Worm (Caenorhabditis elegans) whole organism, late embryonic: ENCODE measurements around the gene T11F8.1.
"Not testable (repeated sequence)": the region's sequence is repeated elsewhere in the genome, so short reads cannot be mapped to it uniquely, and the experiment has no call there.

Experiments
- F13H6.1 ChIP-seq: sonication (generic microtip); optimal IDR thresholded peaks from 2 replicates; lab custom pipeline; 2016; ENCODE audit warnings: missing genetic modification characterization, missing compliant biosample characterization
- K02D7.2 ChIP-seq: sonication (generic microtip); optimal IDR thresholded peaks from 2 replicates; lab custom pipeline; 2017; ENCODE audit warnings: mild to moderate bottlenecking, missing genetic modification characterization, missing compliant biosample characterization
- T23F11.4 ChIP-seq: fragments of 200-800 bp; sonication (Bioruptor generic); optimal IDR thresholded peaks from 2 replicates; lab custom pipeline; 2018; ENCODE audit warnings: mild to moderate bottlenecking, missing genetic modification characterization, missing compliant biosample characterization
- Y22D7AL.16 ChIP-seq: sonication (generic microtip); optimal IDR thresholded peaks from 2 replicates; lab custom pipeline; 2016; ENCODE audit warnings: missing genetic modification characterization, missing compliant biosample characterization
- ama-1 ChIP-seq: fragments of 150-350 bp; optimal IDR thresholded peaks from 2 replicates; lab custom pipeline; 2014
- ceh-18 ChIP-seq: sonication (generic microtip); optimal IDR thresholded peaks from 2 replicates; lab custom pipeline; 2016; ENCODE audit warnings: missing genetic modification characterization, missing compliant biosample characterization
- ceh-2 ChIP-seq: sonication (generic microtip); optimal IDR thresholded peaks from 2 replicates; lab custom pipeline; 2016; ENCODE audit warnings: missing genotype, missing genetic modification characterization, missing compliant biosample characterization
- ceh-22 ChIP-seq: sonication (generic microtip); optimal IDR thresholded peaks from 2 replicates; lab custom pipeline; 2017; ENCODE audit warnings: missing biosample characterization, missing genetic modification characterization
- ceh-31 ChIP-seq: sonication (generic microtip); optimal IDR thresholded peaks from 2 replicates; lab custom pipeline; 2016; ENCODE audit warnings: missing genetic modification characterization, missing compliant biosample characterization
- ceh-34 ChIP-seq: sonication (generic microtip); optimal IDR thresholded peaks from 2 replicates; lab custom pipeline; 2016; ENCODE audit warnings: mild to moderate bottlenecking, missing genetic modification characterization, missing compliant biosample characterization
- ceh-45 ChIP-seq: fragments of 200-800 bp; sonication (Bioruptor generic); IDR thresholded peaks from 2 replicates; pipeline ENCODE4 v1.3.6; 2022; ENCODE audit warnings: missing genetic modification reagents, missing genetic modification characterization, missing compliant biosample characterization
- ceh-48 ChIP-seq: sonication (generic microtip); optimal IDR thresholded peaks from 2 replicates; lab custom pipeline; 2016; ENCODE audit warnings: missing genetic modification characterization, inconsistent platforms, missing compliant biosample characterization
- dmd-4 ChIP-seq: sonication (generic microtip); optimal IDR thresholded peaks from 2 replicates; lab custom pipeline; 2016; ENCODE audit warnings: borderline replicate concordance, missing genetic modification characterization, missing compliant biosample characterization
- dve-1 ChIP-seq: sonication (generic microtip); optimal IDR thresholded peaks from 2 replicates; lab custom pipeline; 2017; ENCODE audit warnings: antibody characterized with exemption, mild to moderate bottlenecking, missing genetic modification characterization, missing compliant biosample characterization
- elt-2 ChIP-seq: sonication (generic microtip); optimal IDR thresholded peaks from 2 replicates; lab custom pipeline; 2016; ENCODE audit warnings: missing genetic modification reagents, missing genetic modification characterization, missing compliant biosample characterization
- ets-4 ChIP-seq: sonication (generic microtip); optimal IDR thresholded peaks from 2 replicates; lab custom pipeline; 2016; ENCODE audit warnings: missing genetic modification characterization, missing compliant biosample characterization
- fkh-6 ChIP-seq: sonication (generic microtip); optimal IDR thresholded peaks from 2 replicates; lab custom pipeline; 2016; ENCODE audit warnings: missing genetic modification characterization, missing compliant biosample characterization
- hlh-13 ChIP-seq: fragments of 200-800 bp; sonication (Bioruptor generic); optimal IDR thresholded peaks from 2 replicates; lab custom pipeline; 2018; ENCODE audit warnings: mild to moderate bottlenecking, missing genetic modification characterization, missing compliant biosample characterization
- hlh-15 ChIP-seq: sonication (generic microtip); optimal IDR thresholded peaks from 2 replicates; lab custom pipeline; 2016; ENCODE audit warnings: missing genetic modification characterization, missing compliant biosample characterization
- hlh-8 ChIP-seq: sonication (generic microtip); optimal IDR thresholded peaks from 2 replicates; lab custom pipeline; 2016; ENCODE audit warnings: missing genotype, missing genetic modification characterization, missing compliant biosample characterization
- lim-6 ChIP-seq: sonication (generic microtip); optimal IDR thresholded peaks from 2 replicates; lab custom pipeline; 2016; ENCODE audit warnings: missing genetic modification characterization, missing compliant biosample characterization
- mec-3 ChIP-seq: sonication (generic microtip); optimal IDR thresholded peaks from 2 replicates; lab custom pipeline; 2016; ENCODE audit warnings: borderline replicate concordance, missing genetic modification characterization, missing compliant biosample characterization
- nhr-11 ChIP-seq: fragments of 150-350 bp; optimal IDR thresholded peaks from 2 replicates; lab custom pipeline; 2014; ENCODE audit warnings: missing biosample characterization, missing genetic modification characterization
- pax-1 ChIP-seq: fragments of 150-350 bp; optimal IDR thresholded peaks from 2 replicates; lab custom pipeline; 2014; ENCODE audit warnings: missing biosample characterization, missing genetic modification characterization
- pha-4 ChIP-seq: fragments of 150-350 bp; optimal IDR thresholded peaks from 2 replicates; lab custom pipeline; 2018; ENCODE audit warnings: missing biosample characterization, missing genetic modification reagents, missing genetic modification characterization
- pqm-1 ChIP-seq: sonication (generic microtip); optimal IDR thresholded peaks from 2 replicates; lab custom pipeline; 2016; ENCODE audit warnings: missing genetic modification characterization, missing compliant biosample characterization
- pros-1 ChIP-seq: fragments of 150-350 bp; optimal IDR thresholded peaks from 2 replicates; lab custom pipeline; 2014; ENCODE audit warnings: missing biosample characterization, missing genetic modification reagents, missing genetic modification characterization
- sdc-2 ChIP-seq: sonication (generic microtip); optimal IDR thresholded peaks from 2 replicates; lab custom pipeline; 2016; ENCODE audit warnings: missing genotype, missing genetic modification characterization, missing compliant biosample characterization
- tbx-2 ChIP-seq: sonication (generic microtip); optimal IDR thresholded peaks from 2 replicates; lab custom pipeline; 2016; ENCODE audit warnings: missing genetic modification characterization, missing compliant biosample characterization
- unc-3 ChIP-seq, 2 experiments: fragments of 200-800 bp in 1 of 2; sonication (Bioruptor generic) in 1 of 2; sonication (generic microtip) in 1 of 2; conservative IDR thresholded peaks in 1 of 2; optimal IDR thresholded peaks in 1 of 2; 2 replicates each; pipeline versions ENCODE4 v1.3.6 to Lab custom; 2016 to 2022; ENCODE audit warnings: missing compliant biosample characterization in 2 of 2, missing genetic modification characterization in 2 of 2, missing genetic modification reagents in 1 of 2
- unc-42 ChIP-seq: sonication (generic microtip); optimal IDR thresholded peaks from 2 replicates; lab custom pipeline; 2016; ENCODE audit warnings: missing genotype, missing genetic modification characterization, missing compliant biosample characterization
- unc-55 ChIP-seq: sonication (generic microtip); optimal IDR thresholded peaks from 2 replicates; lab custom pipeline; 2017; ENCODE audit warnings: missing biosample characterization, missing genetic modification reagents, missing genetic modification characterization
- ztf-16 ChIP-seq: sonication (generic microtip); optimal IDR thresholded peaks from 2 replicates; lab custom pipeline; 2017; ENCODE audit warnings: missing genetic modification characterization, missing compliant biosample characterization

The T11F8.1 gene

DNA sequence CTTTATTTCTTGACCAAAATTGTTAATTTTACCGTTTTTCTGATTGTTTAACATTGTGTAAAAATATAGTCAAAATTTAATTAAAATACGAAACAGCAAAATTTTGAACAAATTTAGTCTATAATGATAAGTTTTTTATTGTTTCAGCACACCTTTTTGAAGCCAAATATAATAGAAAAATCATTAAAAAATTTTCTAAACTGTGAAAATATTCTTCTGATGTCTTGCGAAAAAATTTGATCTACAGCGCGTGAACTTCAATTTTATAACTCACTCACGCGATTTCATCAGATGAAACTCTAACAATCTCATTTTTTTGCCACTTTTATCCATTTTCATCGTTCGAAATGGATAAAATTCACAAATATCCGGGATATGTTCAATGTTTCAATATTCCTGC lies at the start of gene T11F8.1:
T11F8.1 (plus strand) TSS at position 301 of the 400 bp plus-strand sequence.
- TF ChIP-seq hlh-8 (tag; lab: Kevin White, UChicago) (no peak), pha-4 (no peak)

DNA sequence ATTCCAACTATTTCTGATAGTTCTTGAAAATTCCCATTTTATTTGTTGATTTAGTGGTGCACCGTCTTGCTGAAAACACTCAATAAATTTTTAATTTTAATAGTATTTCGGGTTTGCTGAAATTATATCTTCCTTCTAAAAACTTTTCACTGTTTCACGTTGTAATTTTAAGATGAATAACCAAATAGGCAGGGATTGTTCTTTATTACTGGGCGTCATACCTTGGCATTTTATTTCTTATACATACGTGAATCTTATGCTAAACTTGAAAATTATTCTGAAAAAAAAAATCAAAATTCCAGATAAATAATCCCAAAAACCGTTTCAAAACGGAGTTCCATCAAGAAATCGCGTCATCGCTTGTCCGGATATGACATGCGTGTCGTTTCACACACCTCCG lies 40.7 kb upstream of the T11F8.1 start, which contains the start of gene mgl-3:
mgl-3 (plus strand) TSS at position 301 of the 400 bp plus-strand sequence.
- no peak for TF ChIP-seq F13H6.1 (tag; lab: Kevin White, UChicago)
- no peak for TF ChIP-seq ceh-48
- TF ChIP-seq ceh-18 = no peak
- TF ChIP-seq hlh-8 (tag; lab: Kevin White, UChicago) = no peak
- no peak for TF ChIP-seq sdc-2 (tag; lab: Kevin White, UChicago)
- no peak for TF ChIP-seq T23F11.4
- TF ChIP-seq elt-2 (tag; lab: Kevin White, UChicago) = no peak
- TF ChIP-seq nhr-11 = no peak
- TF ChIP-seq ceh-34 (tag; lab: Kevin White, UChicago) = no peak
- no peak for TF ChIP-seq dve-1 (tag; lab: Kevin White, UChicago)
- no peak for TF ChIP-seq pha-4
- no peak for TF ChIP-seq unc-42 (tag; lab: Kevin White, UChicago)

DNA sequence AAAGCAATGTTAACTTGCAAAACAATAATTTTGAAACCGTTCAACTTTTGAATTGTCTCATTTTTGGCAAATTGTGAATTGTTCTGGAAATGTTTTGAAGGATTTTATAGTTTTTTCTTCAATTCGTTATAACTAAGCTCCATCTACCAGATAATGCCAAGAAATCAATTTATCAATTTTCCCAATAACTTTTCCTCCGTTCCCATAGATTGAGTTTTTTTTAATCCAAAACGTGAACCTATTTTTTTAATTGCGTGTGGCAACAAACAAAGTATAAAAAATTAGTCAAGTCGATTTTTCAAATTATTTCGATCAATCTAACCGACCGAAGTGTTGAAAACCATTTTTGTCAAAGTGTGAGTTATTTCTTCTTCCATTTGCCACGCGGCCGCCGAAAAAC lies 26.7 kb upstream of the T11F8.1 start, which contains the start of gene Y4C6A.4:
Y4C6A.4 (plus strand) TSS at position 301 of the 400 bp plus-strand sequence.
- TF ChIP-seq ztf-16 (tag; lab: Kevin White, UChicago) (no peak), ama-1 (lab: Kevin White, UChicago) (no peak), sdc-2 (tag; lab: Kevin White, UChicago) (no peak), tbx-2 (no peak), ceh-31 (tag; lab: Kevin White, UChicago) (no peak), ceh-45 (GFP tag; lab: Robert Waterston, UW) (no peak), F13H6.1 (tag; lab: Kevin White, UChicago) (no peak), pha-4 (no peak), ceh-2 (tag; lab: Kevin White, UChicago) (no peak), pqm-1 (no peak), pros-1 (tag; lab: Kevin White, UChicago) (no peak), mec-3 (tag; lab: Kevin White, UChicago) (no peak), T23F11.4 (no peak), dmd-4 (no peak), unc-55 (GFP tag; lab: Kevin White, UChicago) (no peak), hlh-13 (GFP tag; lab: Kevin White, UChicago) (no peak), K02D7.2 (tag; lab: Kevin White, UChicago) (no peak), dve-1 (tag; lab: Kevin White, UChicago) (no peak), pax-1 (tag; lab: Kevin White, UChicago) (no peak)

DNA sequence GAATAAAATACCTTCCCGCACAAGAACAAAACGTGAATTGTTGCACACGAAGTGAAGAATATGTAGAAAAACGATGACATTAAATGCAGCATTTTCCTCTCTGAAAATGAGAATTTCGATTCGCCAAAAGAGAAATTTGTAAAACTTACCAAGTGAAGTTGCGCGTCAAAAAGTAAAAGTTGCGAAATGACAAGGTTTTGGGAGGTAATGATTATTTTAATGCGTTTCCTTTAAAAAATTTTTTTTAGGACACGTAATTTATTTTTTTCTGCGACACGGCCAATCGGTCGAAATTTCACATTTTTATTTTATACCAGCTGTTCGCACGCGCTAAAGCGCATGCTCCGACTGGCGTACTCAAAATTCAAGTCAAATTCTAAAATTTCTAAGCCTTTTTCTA lies 23.4 kb upstream of the T11F8.1 start, which contains the start of gene Y4C6A.3:
Y4C6A.3 (minus strand) TSS at position 101 of the 400 bp plus-strand sequence.
- not testable (repeated sequence) for TF ChIP-seq ceh-48; ceh-34 (tag; lab: Kevin White, UChicago); sdc-2 (tag; lab: Kevin White, UChicago)

DNA sequence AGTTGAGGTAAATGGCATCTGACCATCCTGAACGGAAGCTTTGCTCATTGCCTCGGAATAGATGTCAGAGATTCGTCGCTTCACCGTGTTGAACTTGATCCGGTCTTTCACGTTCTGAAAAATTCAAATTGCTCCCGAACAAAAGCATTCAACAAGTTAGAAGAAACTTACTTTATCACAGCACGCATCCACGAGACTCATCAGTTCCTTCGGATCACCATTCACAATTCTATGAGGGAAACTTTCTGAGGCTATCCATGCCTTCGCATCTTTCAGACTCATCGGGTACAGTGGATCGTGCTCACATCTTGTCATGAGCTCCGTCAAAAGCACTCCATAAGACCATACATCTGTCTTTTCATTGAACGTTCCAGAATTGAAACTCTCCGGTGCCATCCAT lies 16.6 kb upstream of the T11F8.1 start:
- no peak for TF ChIP-seq elt-2 (tag; lab: Kevin White, UChicago)
- no peak for TF ChIP-seq hlh-15 (tag; lab: Kevin White, UChicago)
- no peak for TF ChIP-seq pha-4
- TF ChIP-seq ceh-22 = no peak
- TF ChIP-seq lim-6 (tag; lab: Kevin White, UChicago) = no peak
- no peak for TF ChIP-seq ets-4 (tag; lab: Kevin White, UChicago)
- no peak for TF ChIP-seq ceh-18
- no peak for TF ChIP-seq unc-55 (GFP tag; lab: Kevin White, UChicago)
- no peak for TF ChIP-seq unc-3 (GFP tag; conservative IDR thresholded peaks at IDR 0.05; lab: Robert Waterston, UW)
- no peak for TF ChIP-seq unc-3 (tag; optimal IDR thresholded peaks at IDR 0.05; lab: Kevin White, UChicago)
- no peak for TF ChIP-seq tbx-2
- no peak for TF ChIP-seq K02D7.2 (tag; lab: Kevin White, UChicago)

DNA sequence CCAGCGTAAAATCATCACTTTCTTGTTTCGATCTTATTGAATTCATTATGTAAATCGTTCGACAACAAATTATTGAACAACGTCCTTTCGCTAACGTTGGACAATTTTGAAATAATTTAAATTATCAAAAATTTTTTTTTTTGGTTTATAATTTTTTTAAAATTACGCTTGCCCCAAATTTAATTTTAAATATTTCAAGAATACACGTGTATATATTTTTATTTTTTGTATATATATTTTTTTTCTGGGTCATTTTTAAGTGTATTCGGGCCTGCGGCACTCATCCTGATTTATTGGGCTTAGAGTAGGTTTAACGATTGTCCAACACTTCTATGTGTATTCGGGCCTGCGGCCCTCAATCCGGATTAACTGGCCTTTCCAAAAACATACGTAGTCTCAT lies 15.0 kb upstream of the T11F8.1 start, which contains the start of gene Y52D5A.2:
Y52D5A.2 (minus strand) TSS at position 101 of the 400 bp plus-strand sequence.
- not testable (repeated sequence) for TF ChIP-seq Y22D7AL.16; fkh-6 (tag; lab: Kevin White, UChicago); unc-42 (tag; lab: Kevin White, UChicago)
